Worm (Caenorhabditis elegans): Measurements from ENCODE around the gene cpna-4.

DNA sequence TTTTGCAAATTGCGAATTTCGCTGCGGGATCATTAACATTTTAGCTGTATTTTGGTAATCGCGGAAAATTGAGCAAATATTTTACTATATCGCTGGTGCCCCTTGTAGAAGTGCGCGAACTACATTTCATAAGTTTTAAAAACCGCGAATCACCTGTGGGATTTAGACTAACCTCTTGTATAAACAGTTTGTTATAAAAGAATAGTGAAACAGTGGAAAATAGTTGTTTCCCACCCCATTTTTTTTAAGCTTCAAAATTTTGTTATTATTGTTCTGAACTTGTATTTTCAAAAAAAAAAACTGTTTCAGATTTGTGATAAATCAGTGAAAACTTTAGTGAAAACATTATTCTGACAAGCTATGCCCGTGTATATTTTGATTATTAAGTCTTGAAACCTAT is 45.8 kb upstream of the cpna-4 start:
- no peak for TF ChIP-seq nhr-102 (tag; optimal IDR thresholded peaks at IDR 0.05)
- no peak for TF ChIP-seq egl-27 (tag; optimal IDR thresholded peaks at IDR 0.05)
- no peak for TF ChIP-seq lim-7 (GFP tag; IDR thresholded peaks at IDR 0.05)
- no peak for TF ChIP-seq Y48G9A.11 (GFP tag; IDR thresholded peaks at IDR 0.05)
- no peak for TF ChIP-seq unc-39 (tag; optimal IDR thresholded peaks at IDR 0.05)
- no peak for TF ChIP-seq hif-1 (tag; optimal IDR thresholded peaks at IDR 0.05)
- TF ChIP-seq ama-1 (optimal IDR thresholded peaks at IDR 0.05) = no peak
- TF ChIP-seq nhr-42 (GFP tag; IDR thresholded peaks at IDR 0.05) = no peak
- TF ChIP-seq ctbp-1 (GFP tag; IDR thresholded peaks at IDR 0.05) = no peak
- TF ChIP-seq ZK546.5 (tag; optimal IDR thresholded peaks at IDR 0.05) = no peak
- no peak for TF ChIP-seq F49E8.2 (tag; optimal IDR thresholded peaks at IDR 0.05; ENCODE audit: borderline replicate concordance)
- TF ChIP-seq unc-130 (GFP tag; optimal IDR thresholded peaks at IDR 0.05) = no peak

Measured in whole organism, L4 larva.